Worm (Caenorhabditis elegans): ENCODE results near the gene rnp-3.

DNA sequence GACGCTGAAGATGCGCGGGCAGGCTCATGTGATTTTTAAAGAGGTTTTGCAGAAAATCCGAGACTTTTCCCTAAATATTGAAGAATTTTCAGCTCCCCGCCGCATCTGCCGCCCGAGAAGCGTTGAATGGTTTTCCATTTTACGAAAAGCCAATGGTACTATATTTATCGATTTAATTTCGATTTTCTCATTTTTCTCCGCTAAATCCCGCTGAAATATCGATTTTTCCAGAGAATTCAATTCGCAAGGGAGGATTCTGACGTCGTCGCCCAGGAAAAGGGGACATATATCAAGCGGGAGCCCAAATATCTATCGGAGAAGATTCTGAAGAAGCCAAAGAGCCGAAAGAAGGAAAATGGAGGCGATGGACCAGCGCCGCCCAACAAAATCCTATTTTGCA is 1.6 kb upstream of the rnp-3 start:
- TF ChIP-seq nhr-67 (tag; optimal IDR thresholded peaks at IDR 0.05), result no peak
- TF ChIP-seq snpc-4 (tag; optimal IDR thresholded peaks at IDR 0.05), result no peak
- TF ChIP-seq egl-27 (tag; optimal IDR thresholded peaks at IDR 0.05), result no peak
- no peak for TF ChIP-seq zag-1 (tag; optimal IDR thresholded peaks at IDR 0.05)
- TF ChIP-seq unc-39 (tag; optimal IDR thresholded peaks at IDR 0.05), result no peak
